Worm (Caenorhabditis elegans): ENCODE results near the gene such-1.

- peak; percentile 25; the same call in 1 of the 2 replicates for TF ChIP-seq flt-1 (GFP tag; IDR thresholded peaks at IDR 0.05)
- no peak for TF ChIP-seq tab-1 (GFP tag; IDR thresholded peaks at IDR 0.05)
- no peak for TF ChIP-seq klf-2 (GFP tag; conservative IDR thresholded peaks at IDR 0.05)
Measured at ce11 chrIII:11467631-11468481, 55.7 kb downstream of the such-1 start.
